Worm (Caenorhabditis elegans): ENCODE measurements around the gene gpx-6.

DNA sequence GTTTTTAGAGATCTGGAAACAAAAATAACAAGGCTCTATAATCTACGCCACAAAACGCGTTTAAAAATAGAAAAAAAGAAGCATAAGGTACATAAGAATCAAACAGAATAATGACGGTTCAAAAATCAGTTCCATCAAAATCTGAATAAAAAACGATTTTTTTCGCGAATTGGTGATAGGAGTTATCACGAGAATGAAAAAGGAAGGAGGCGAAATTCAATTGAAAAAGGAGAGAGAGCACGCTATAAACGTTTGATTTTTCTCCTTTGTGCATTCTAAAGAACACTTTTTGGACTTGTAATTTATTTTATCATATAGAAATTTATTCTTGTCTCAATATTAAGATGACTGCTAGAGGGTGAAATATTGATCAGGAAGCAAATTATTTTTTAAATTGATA lies 29.3 kb downstream of the gpx-6 start:
- TF ChIP-seq ceh-13 (GFP tag; optimal IDR thresholded peaks at IDR 0.05), result no peak
- TF ChIP-seq hnd-1 (tag; optimal IDR thresholded peaks at IDR 0.05), result no peak
- TF ChIP-seq ama-1 (optimal IDR thresholded peaks at IDR 0.05), result no peak
- TF ChIP-seq ets-7 (tag; optimal IDR thresholded peaks at IDR 0.05), result no peak
